Fruit fly (Drosophila melanogaster) whole organism, embryonic: Measurements from ENCODE around the gene bor.
A peak's percentile ranks its signal among the peaks of the same experiment; 100 is the strongest.

Experiments
- Aef1 ChIP-seq: fragments of 200-800 bp; sonication (Bioruptor generic); IDR thresholded peaks from 3 replicates; pipeline ENCODE4 v1.3.6; 2022; ENCODE audit warnings: missing biosample characterization, missing genetic modification characterization
- Awh ChIP-seq: fragments of 200-800 bp; sonication (Bioruptor generic); IDR thresholded peaks from 2 replicates; pipeline ENCODE4, ENCODE4 v1.3.6; 2022; ENCODE audit warnings: missing biosample characterization, missing genetic modification characterization
- Blimp-1 ChIP-seq: fragments of 200-800 bp; sonication (Bioruptor generic); optimal IDR thresholded peaks from 3 replicates; lab custom pipeline; 2018; ENCODE audit warnings: missing biosample characterization, missing genetic modification characterization, mild to moderate bottlenecking, moderate library complexity, missing genetic modification reagents
- CG10565 ChIP-seq: fragments of 200-800 bp; sonication (Bioruptor generic); optimal IDR thresholded peaks from 3 replicates; lab custom pipeline; 2016; ENCODE audit warnings: missing biosample characterization, mild to moderate bottlenecking, missing genetic modification characterization
- CG10654 ChIP-seq: fragments of 200-800 bp; sonication (Bioruptor generic); optimal IDR thresholded peaks from 2 replicates; lab custom pipeline; 2016; ENCODE audit warnings: missing biosample characterization, missing genetic modification characterization
- CG14710 ChIP-seq: fragments of 200-800 bp; sonication (Bioruptor generic); optimal IDR thresholded peaks from 3 replicates; lab custom pipeline; 2019; ENCODE audit warnings: missing biosample characterization, mild to moderate bottlenecking, missing genetic modification characterization, moderate library complexity
- CG15011 ChIP-seq: fragments of 200-800 bp; sonication (Bioruptor generic); optimal IDR thresholded peaks from 3 replicates; lab custom pipeline; 2018; ENCODE audit warnings: missing biosample characterization, mild to moderate bottlenecking, missing genetic modification characterization
- CG1602 ChIP-seq: fragments of 200-800 bp; sonication (Bioruptor generic); optimal IDR thresholded peaks from 3 replicates; lab custom pipeline; 2016; ENCODE audit warnings: missing biosample characterization, missing genetic modification characterization
- CG16813 ChIP-seq: fragments of 200-800 bp; sonication (Bioruptor generic); IDR thresholded peaks from 3 replicates; pipeline ENCODE4 v1.3.6; 2022; ENCODE audit warnings: missing biosample characterization, missing genetic modification characterization; ENCODE audit not compliant: partially characterized antibody
- CG17186 ChIP-seq: fragments of 200-800 bp; sonication (Bioruptor generic); optimal IDR thresholded peaks from 3 replicates; lab custom pipeline; 2017; ENCODE audit warnings: missing biosample characterization, missing genetic modification reagents, missing genetic modification characterization
- CG17802 ChIP-seq: fragments of 200-800 bp; sonication (Bioruptor generic); optimal IDR thresholded peaks from 2 replicates; lab custom pipeline; 2018; ENCODE audit warnings: missing biosample characterization, mild to moderate bottlenecking, missing genetic modification characterization, moderate library complexity
- CG1792 ChIP-seq: fragments of 200-800 bp; sonication (Bioruptor generic); optimal IDR thresholded peaks from 2 replicates; lab custom pipeline; 2016; ENCODE audit warnings: missing biosample characterization, missing genetic modification characterization
- CG30403 ChIP-seq: fragments of 200-800 bp; sonication (Bioruptor generic); optimal IDR thresholded peaks from 3 replicates; lab custom pipeline; 2016; ENCODE audit warnings: missing biosample characterization, missing genetic modification characterization
- CG32532 ChIP-seq: fragments of 200-800 bp; sonication (Bioruptor generic); IDR thresholded peaks from 2 replicates; pipeline ENCODE4 v1.3.6; 2022; ENCODE audit warnings: missing biosample characterization, missing genetic modification characterization
- CG3838 ChIP-seq: fragments of 200-800 bp; sonication (Bioruptor generic); optimal IDR thresholded peaks from 3 replicates; lab custom pipeline; 2016; ENCODE audit warnings: missing biosample characterization, missing genetic modification characterization
- CG3995 ChIP-seq: fragments of 200-800 bp; sonication (Bioruptor generic); optimal IDR thresholded peaks from 3 replicates; lab custom pipeline; 2016; ENCODE audit warnings: missing biosample characterization, missing genetic modification characterization
- CG4404 ChIP-seq: fragments of 200-800 bp; sonication (Bioruptor generic); IDR thresholded peaks from 2 replicates; pipeline ENCODE4 v1.3.6; 2022; ENCODE audit warnings: missing biosample characterization, missing genetic modification characterization
- CG5953 ChIP-seq: fragments of 200-800 bp; sonication (Bioruptor generic); IDR thresholded peaks from 2 replicates; pipeline ENCODE4 v1.3.6; 2022; ENCODE audit warnings: missing biosample characterization, missing genetic modification characterization
- CG6254 ChIP-seq: fragments of 200-800 bp; sonication (Bioruptor generic); optimal IDR thresholded peaks from 3 replicates; lab custom pipeline; 2017; ENCODE audit warnings: mild to moderate bottlenecking, missing biosample characterization, missing genetic modification reagents, missing genetic modification characterization
- CG7745 ChIP-seq: fragments of 200-800 bp; sonication (Bioruptor generic); optimal IDR thresholded peaks from 2 replicates; lab custom pipeline; 2018; ENCODE audit warnings: missing biosample characterization, mild to moderate bottlenecking, missing genetic modification characterization, moderate library complexity
- CG8089 ChIP-seq: fragments of 200-800 bp; sonication (Bioruptor generic); optimal IDR thresholded peaks from 3 replicates; lab custom pipeline; 2016; ENCODE audit warnings: missing biosample characterization, missing genetic modification characterization
- CG8290 ChIP-seq, 3 experiments: fragments of 200-800 bp; sonication (Bioruptor generic); optimal IDR thresholded peaks; 2 replicates each; lab custom pipeline; 2016 to 2019; ENCODE audit warnings: missing biosample characterization in 3 of 3, missing genetic modification characterization in 3 of 3, mild to moderate bottlenecking in 2 of 3, moderate library complexity in 1 of 3
- D ChIP-seq, 2 experiments: fragments of 200-800 bp in 1 of 2; fragments of >200 bp in 1 of 2; sonication (Bioruptor generic) in 1 of 2; optimal IDR thresholded peaks; 2 replicates in 1 of 2; 3 replicates in 1 of 2; lab custom pipeline; 2017; ENCODE audit warnings: mild to moderate bottlenecking in 1 of 2, missing biosample characterization in 1 of 2, missing genetic modification characterization in 1 of 2, missing genetic modification reagents in 1 of 2
- D19B ChIP-seq: fragments of 200-800 bp; sonication (Bioruptor generic); optimal IDR thresholded peaks from 2 replicates; lab custom pipeline; 2017; ENCODE audit warnings: missing biosample characterization, mild to moderate bottlenecking, missing genetic modification characterization
- Gug ChIP-seq: fragments of 200-800 bp; sonication (Bioruptor generic); IDR thresholded peaks from 4 replicates; pipeline ENCODE4 v1.3.6; 2022; ENCODE audit warnings: missing biosample characterization, missing genetic modification characterization
- H2.0 ChIP-seq: fragments of 200-800 bp; sonication (Bioruptor generic); IDR thresholded peaks from 2 replicates; pipeline ENCODE4 v1.3.6; 2022; ENCODE audit warnings: missing biosample characterization, missing genetic modification characterization
- Mrtf ChIP-seq: fragments of 200-800 bp; sonication (Bioruptor generic); IDR thresholded peaks from 3 replicates; pipeline ENCODE4 v1.3.6; 2022; ENCODE audit warnings: missing biosample characterization, missing genetic modification characterization
- Myb ChIP-seq: fragments of 200-800 bp; sonication (Bioruptor generic); optimal IDR thresholded peaks from 2 replicates; lab custom pipeline; 2016; ENCODE audit warnings: missing biosample characterization, missing genetic modification characterization
- Oli ChIP-seq: fragments of 200-800 bp; sonication (Bioruptor generic); optimal IDR thresholded peaks from 2 replicates; lab custom pipeline; 2018; ENCODE audit warnings: missing biosample characterization, mild to moderate bottlenecking, missing genetic modification characterization, moderate library complexity
- Optix ChIP-seq: fragments of 200-800 bp; sonication (Bioruptor generic); IDR thresholded peaks from 3 replicates; pipeline ENCODE4 v1.3.6; 2022; ENCODE audit warnings: missing biosample characterization, missing genetic modification characterization
- Spps ChIP-seq: fragments of 200-800 bp; sonication (Bioruptor generic); optimal IDR thresholded peaks from 2 replicates; lab custom pipeline; 2018; ENCODE audit warnings: missing biosample characterization, mild to moderate bottlenecking, missing genetic modification characterization
- YL-1 ChIP-seq: fragments of 200-800 bp; sonication (Bioruptor generic); optimal IDR thresholded peaks from 3 replicates; lab custom pipeline; 2017; ENCODE audit warnings: missing biosample characterization, mild to moderate bottlenecking, missing genetic modification characterization
- amos ChIP-seq: fragments of 200-800 bp; sonication (Bioruptor generic); IDR thresholded peaks from 2 replicates; pipeline ENCODE4 v1.3.6; 2022; ENCODE audit warnings: missing biosample characterization, missing genetic modification characterization; ENCODE audit not compliant: partially characterized antibody
- bsh ChIP-seq, 2 experiments: fragments of 200-800 bp; sonication (Bioruptor generic); optimal IDR thresholded peaks; 2 replicates each; lab custom pipeline; 2017 to 2018; ENCODE audit warnings: mild to moderate bottlenecking in 2 of 2, missing biosample characterization in 2 of 2, missing genetic modification characterization in 2 of 2, moderate library complexity in 1 of 2
- cg ChIP-seq: fragments of 200-800 bp; sonication (Bioruptor generic); optimal IDR thresholded peaks from 3 replicates; lab custom pipeline; 2019; ENCODE audit warnings: missing biosample characterization, mild to moderate bottlenecking, missing genetic modification characterization, moderate library complexity
- crp ChIP-seq, 2 experiments: fragments of 200-800 bp; sonication (Bioruptor generic); optimal IDR thresholded peaks; 2 replicates in 1 of 2; 3 replicates in 1 of 2; lab custom pipeline; 2017; ENCODE audit warnings: missing biosample characterization in 2 of 2, missing genetic modification characterization in 2 of 2, mild to moderate bottlenecking in 1 of 2, moderate library complexity in 1 of 2
- dmrt11E ChIP-seq: fragments of 200-800 bp; sonication (Bioruptor generic); optimal IDR thresholded peaks from 3 replicates; lab custom pipeline; 2018; ENCODE audit warnings: missing biosample characterization, mild to moderate bottlenecking, missing genetic modification characterization, moderate library complexity
- fd64A ChIP-seq: fragments of 200-800 bp; sonication (Bioruptor generic); optimal IDR thresholded peaks from 3 replicates; lab custom pipeline; 2018; ENCODE audit warnings: missing biosample characterization, mild to moderate bottlenecking, missing genetic modification characterization
- gce ChIP-seq: fragments of 200-800 bp; sonication (Bioruptor generic); IDR thresholded peaks from 3 replicates; pipeline ENCODE4 v1.3.6; 2022; ENCODE audit warnings: missing biosample characterization, missing genetic modification characterization
- h ChIP-seq: fragments of >200 bp; optimal IDR thresholded peaks from 2 replicates; lab custom pipeline; 2017
- hkb ChIP-seq, 2 experiments: fragments of 200-800 bp in 1 of 2; fragments of >200 bp in 1 of 2; sonication (Bioruptor generic) in 1 of 2; IDR thresholded peaks in 1 of 2; optimal IDR thresholded peaks in 1 of 2; 2 replicates each; pipeline versions ENCODE4 v1.3.6 to Lab custom; 2017 to 2022; ENCODE audit warnings: missing biosample characterization in 1 of 2, missing genetic modification characterization in 1 of 2
- nmo ChIP-seq: fragments of 200-800 bp; sonication (Bioruptor generic); optimal IDR thresholded peaks from 2 replicates; lab custom pipeline; 2018; ENCODE audit warnings: missing biosample characterization, mild to moderate bottlenecking, missing genetic modification characterization, moderate library complexity
- odd ChIP-seq: fragments of 200-800 bp; sonication (Bioruptor generic); optimal IDR thresholded peaks from 2 replicates; lab custom pipeline; 2017; ENCODE audit warnings: missing biosample characterization, mild to moderate bottlenecking, missing genetic modification characterization
- phol ChIP-seq: fragments of 200-800 bp; sonication (Bioruptor generic); optimal IDR thresholded peaks from 3 replicates; lab custom pipeline; 2018; ENCODE audit warnings: missing biosample characterization, mild to moderate bottlenecking, missing genetic modification characterization, moderate library complexity
- pzg ChIP-seq: fragments of 200-800 bp; sonication (Bioruptor generic); optimal IDR thresholded peaks from 3 replicates; lab custom pipeline; 2018; ENCODE audit warnings: missing biosample characterization, mild to moderate bottlenecking, missing genetic modification characterization, moderate library complexity
- ssp ChIP-seq: fragments of 200-800 bp; sonication (Bioruptor generic); IDR thresholded peaks from 2 replicates; pipeline ENCODE4 v1.3.6; 2022; ENCODE audit warnings: missing biosample characterization, missing genetic modification characterization
- stwl ChIP-seq: fragments of 200-800 bp; sonication (Bioruptor generic); optimal IDR thresholded peaks from 3 replicates; lab custom pipeline; 2018; ENCODE audit warnings: missing biosample characterization, mild to moderate bottlenecking, missing genetic modification characterization, moderate library complexity
- trh ChIP-seq: fragments of 200-800 bp; sonication (Bioruptor generic); optimal IDR thresholded peaks from 2 replicates; lab custom pipeline; 2016; ENCODE audit warnings: missing biosample characterization, missing genetic modification characterization

The bor gene

dm6 chr3R:16309302-16310080, 45.6 kb upstream of the bor start (continued):
- TF ChIP-seq CG8290 (GFP tag; optimal IDR thresholded peaks at IDR 0.05; lab: Kevin White, UChicago) (peak; percentile 6), CG8290 (tag; optimal IDR thresholded peaks at IDR 0.05; lab: Kevin White, UChicago) (no peak), h (no peak), CG32532 (GFP tag; lab: Robert Waterston, UW) (peak; percentile 61; the same call in 1 of the 2 replicates), fd64A (GFP tag; lab: Kevin White, UChicago) (no peak), dmrt11E (tag; lab: Kevin White, UChicago) (no peak), nmo (GFP tag; lab: Kevin White, UChicago) (no peak), CG16813 (GFP tag; lab: Robert Waterston, UW) (no peak), CG15011 (GFP tag; lab: Kevin White, UChicago) (no peak), bsh (GFP tag; optimal IDR thresholded peaks at IDR 0.05; lab: Kevin White, UChicago) (peak in 1 of 2 experiments; percentile 30), hkb (optimal IDR thresholded peaks at IDR 0.05; lab: Kevin White, UChicago) (no peak), hkb (GFP tag; IDR thresholded peaks at IDR 0.05; lab: Robert Waterston, UW) (no peak; the same call in 1 of the 2 replicates), Oli (tag; lab: Kevin White, UChicago) (peak; percentile 14), stwl (tag; lab: Kevin White, UChicago) (no peak), Mrtf (peak; percentile 27; the same call in 1 of the 3 replicates), H2.0 (GFP tag; lab: Robert Waterston, UW) (no peak), D19B (GFP tag; lab: Kevin White, UChicago) (no peak), Optix (no peak), CG1792 (peak; percentile 13), phol (tag; lab: Kevin White, UChicago) (peak; percentile 15), odd (GFP tag; lab: Kevin White, UChicago) (no peak), CG14710 (tag; lab: Kevin White, UChicago) (no peak), CG17802 (no peak), Awh (GFP tag; lab: Robert Waterston, UW) (0 out of 2 replicates have a peak, but pooled peaks have one; percentile 43), crp (GFP tag; optimal IDR thresholded peaks at IDR 0.05; lab: Kevin White, UChicago) (no peak), CG5953 (no peak), CG3838 (GFP tag; lab: Kevin White, UChicago) (no peak), cg (GFP tag; lab: Kevin White, UChicago) (no peak), CG10654 (no peak), pzg (no peak), Aef1 (GFP tag; lab: Robert Waterston, UW) (no peak), CG4404 (GFP tag; lab: Robert Waterston, UW) (no peak), ssp (GFP tag; lab: Robert Waterston, UW) (no peak), CG8089 (GFP tag; lab: Kevin White, UChicago) (no peak), CG30403 (GFP tag; lab: Kevin White, UChicago) (peak; percentile 6), CG17186 (no peak), Gug (GFP tag; lab: Robert Waterston, UW) (no peak), trh (no peak), CG7745 (tag; lab: Kevin White, UChicago) (no peak), CG6254 (GFP tag; lab: Kevin White, UChicago) (no peak), CG10565 (GFP tag; lab: Kevin White, UChicago) (no peak), Spps (tag; lab: Kevin White, UChicago) (no peak), CG3995 (GFP tag; lab: Kevin White, UChicago) (no peak), Myb (GFP tag; lab: Kevin White, UChicago) (peak; percentile 2), D (optimal IDR thresholded peaks at IDR 0.05; lab: Kevin White, UChicago) (no peak), D (GFP tag; optimal IDR thresholded peaks at IDR 0.05; lab: Kevin White, UChicago) (no peak), CG1602 (GFP tag; lab: Kevin White, UChicago) (no peak), amos (GFP tag; lab: Robert Waterston, UW) (no peak), Blimp-1 (GFP tag; lab: Kevin White, UChicago) (peak; percentile 21), gce (GFP tag; lab: Robert Waterston, UW) (no peak), YL-1 (no peak)
